Worm (Caenorhabditis elegans): ENCODE data around the gene mlt-11.

DNA sequence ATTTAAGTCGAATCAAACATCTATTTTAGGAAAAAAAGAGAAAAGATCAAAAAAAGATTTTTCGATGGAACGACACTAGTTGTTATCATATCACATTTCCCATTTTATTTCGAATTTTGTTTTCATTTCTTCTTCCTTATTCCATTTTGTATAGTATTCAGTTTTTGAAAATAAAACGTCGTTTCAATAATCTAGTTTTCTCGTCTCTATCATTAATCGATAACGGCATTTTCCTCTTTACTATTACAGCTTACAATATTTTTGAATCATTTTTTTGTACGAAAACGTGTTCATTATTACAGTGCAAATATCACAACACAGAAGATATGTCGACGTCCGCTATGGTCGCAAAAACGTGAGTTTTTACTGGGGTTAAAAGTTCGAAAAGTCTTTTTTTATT, 46.6 kb downstream of the mlt-11 start, which contains the start of gene Y44A6C.1:
- TF ChIP-seq ekl-4 (GFP tag; IDR thresholded peaks at IDR 0.05) (no peak), hmg-20 (GFP tag; IDR thresholded peaks at IDR 0.05) (no peak), mxl-1 (tag; optimal IDR thresholded peaks at IDR 0.05) (no peak), ceh-100 (GFP tag; IDR thresholded peaks at IDR 0.05) (no peak), egrh-3 (GFP tag; IDR thresholded peaks at IDR 0.05) (no peak), T26A5.8 (tag; optimal IDR thresholded peaks at IDR 0.05) (no peak), unc-62 (GFP tag; optimal IDR thresholded peaks at IDR 0.05) (no peak), Y95B8A.8 (GFP tag; IDR thresholded peaks at IDR 0.05) (no peak)

Measured in whole organism, young adult.